Worm (Caenorhabditis elegans) whole organism, L2 larva: Measurements from ENCODE around the gene Y73C8B.3.

Experiments
- R02D3.7 ChIP-seq: fragments of 150-350 bp; optimal IDR thresholded peaks from 2 replicates; lab custom pipeline; 2014; ENCODE audit warnings: missing biosample characterization, missing genetic modification characterization
- aly-2 ChIP-seq: fragments of 150-350 bp; optimal IDR thresholded peaks from 2 replicates; lab custom pipeline; 2014; ENCODE audit warnings: missing biosample characterization, missing genetic modification characterization
- dmd-4 ChIP-seq: sonication (generic microtip); optimal IDR thresholded peaks from 2 replicates; lab custom pipeline; 2017; ENCODE audit warnings: missing biosample characterization, missing genetic modification characterization
- egl-27 ChIP-seq: sonication (generic microtip); optimal IDR thresholded peaks from 3 replicates; lab custom pipeline; 2017; ENCODE audit warnings: missing biosample characterization, missing genetic modification reagents, missing genetic modification characterization
- elt-1 ChIP-seq: fragments of 150-350 bp; optimal IDR thresholded peaks from 2 replicates; lab custom pipeline; 2014; ENCODE audit warnings: missing biosample characterization, missing genetic modification characterization
- lin-11 ChIP-seq: fragments of 150-350 bp; sonication (generic microtip); optimal IDR thresholded peaks from 2 replicates; lab custom pipeline; 2014; ENCODE audit warnings: missing biosample characterization, missing genetic modification characterization, inconsistent platforms, mixed read lengths
- lin-13 ChIP-seq: fragments of 150-350 bp; optimal IDR thresholded peaks from 2 replicates; lab custom pipeline; 2014; ENCODE audit warnings: missing biosample characterization, missing genetic modification reagents, missing genetic modification characterization
- lin-39 ChIP-seq: fragments of 150-350 bp; optimal IDR thresholded peaks from 2 replicates; lab custom pipeline; 2014; ENCODE audit warnings: missing biosample characterization, missing genetic modification reagents, missing genetic modification characterization
- lsy-2 ChIP-seq, 2 experiments: fragments of 150-350 bp in 1 of 2; sonication (generic microtip) in 1 of 2; optimal IDR thresholded peaks; 2 replicates each; lab custom pipeline; 2014 to 2017; ENCODE audit warnings: missing biosample characterization in 2 of 2, missing genetic modification characterization in 2 of 2
- nhr-237 ChIP-seq: fragments of 150-350 bp; optimal IDR thresholded peaks from 2 replicates; lab custom pipeline; 2014; ENCODE audit warnings: missing biosample characterization, missing genetic modification characterization
- nhr-77 ChIP-seq: fragments of 150-350 bp; optimal IDR thresholded peaks from 2 replicates; lab custom pipeline; 2014; ENCODE audit warnings: missing biosample characterization, missing genetic modification characterization
- peb-1 ChIP-seq: fragments of 150-350 bp; optimal IDR thresholded peaks from 2 replicates; lab custom pipeline; 2014; ENCODE audit warnings: missing biosample characterization, missing genetic modification characterization
- snpc-4 ChIP-seq: fragments of 150-350 bp; optimal IDR thresholded peaks from 2 replicates; lab custom pipeline; 2014; ENCODE audit warnings: missing biosample characterization, missing genetic modification characterization
- unc-55 ChIP-seq: fragments of 150-350 bp; sonication (generic microtip); optimal IDR thresholded peaks from 3 replicates; lab custom pipeline; 2014; ENCODE audit warnings: missing biosample characterization, missing genetic modification reagents, missing genetic modification characterization

DNA sequence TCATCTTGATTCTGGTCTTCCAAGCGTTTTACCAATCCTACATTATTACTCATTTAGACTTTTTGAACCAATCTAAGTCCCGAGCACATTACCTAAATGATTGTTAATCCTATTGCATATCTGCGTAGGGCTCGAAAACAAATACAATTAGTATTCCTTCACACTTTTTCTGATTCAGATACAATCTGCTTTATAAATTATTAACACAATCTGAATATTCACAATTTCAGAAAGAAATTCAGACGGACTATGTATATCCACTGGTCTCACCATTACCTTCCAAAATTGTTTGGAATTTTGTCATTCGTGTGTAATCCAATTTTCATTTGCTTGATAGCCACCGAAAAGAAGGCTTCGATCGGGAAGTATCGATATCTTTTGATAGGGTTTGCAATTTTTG lies 48.1 kb upstream of the Y73C8B.3 start, which contains the start of gene srj-11:
- TF ChIP-seq dmd-4 (tag; lab: Kevin White, UChicago) (no peak), snpc-4 (no peak), lin-39 (tag; lab: Kevin White, UChicago) (no peak), lin-11 (no peak), egl-27 (tag; lab: Kevin White, UChicago) (no peak), peb-1 (tag; lab: Kevin White, UChicago) (no peak), lin-13 (GFP tag; lab: Kevin White, UChicago) (no peak), lsy-2 (tag; optimal IDR thresholded peaks at IDR 0.05; lab: Kevin White, UChicago) (no peak), aly-2 (tag; lab: Kevin White, UChicago) (no peak), unc-55 (GFP tag; lab: Kevin White, UChicago) (no peak), R02D3.7 (no peak), nhr-77 (no peak), elt-1 (tag; lab: Kevin White, UChicago) (no peak), nhr-237 (tag; lab: Kevin White, UChicago) (no peak)
